Fruit fly (Drosophila melanogaster): ENCODE data around the gene dls.
A peak's percentile ranks its signal among the peaks of the same experiment; 100 is the strongest.

dls gene

DNA sequence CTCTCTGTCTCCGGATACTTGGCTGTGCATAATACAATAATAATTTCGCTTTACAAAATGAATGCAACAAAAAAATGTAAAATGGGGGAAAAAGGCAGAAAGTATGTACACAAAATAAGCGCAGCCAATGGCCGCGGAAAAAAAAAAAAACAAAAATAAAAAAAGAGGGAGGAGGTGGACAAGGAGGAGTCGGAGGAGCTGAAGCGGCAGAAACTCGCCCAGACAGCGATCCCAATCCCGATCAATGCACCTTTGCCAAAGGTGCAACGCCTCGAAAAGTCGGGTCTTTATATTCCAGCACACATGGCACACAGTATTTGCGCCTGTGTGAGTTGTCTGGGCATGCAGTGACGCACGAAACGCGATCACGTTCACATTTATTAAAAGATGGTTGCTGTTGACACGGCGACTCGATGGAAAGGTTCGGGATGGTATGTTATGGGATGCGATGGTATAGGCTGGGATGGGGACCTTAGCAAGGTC is 5.6 kb upstream of the dls start (continued):
- TF ChIP-seq lz (GFP tag; optimal IDR thresholded peaks at IDR 0.05) (peak; percentile 26), cyc (GFP tag; optimal IDR thresholded peaks at IDR 0.05) (peak; percentile 1), CG6163 (GFP tag; IDR thresholded peaks at IDR 0.05) (peak; percentile 52), CG34406 (GFP tag; optimal IDR thresholded peaks at IDR 0.05) (peak; percentile 31), CG8119 (GFP tag; IDR thresholded peaks at IDR 0.05) (no peak; the same call in 2 of the 3 replicates), fd59A (GFP tag; optimal IDR thresholded peaks at IDR 0.05) (no peak), CG15336 (GFP tag; IDR thresholded peaks at IDR 0.05) (no peak), spab (GFP tag; optimal IDR thresholded peaks at IDR 0.05) (peak; percentile 57), CG6792 (GFP tag; optimal IDR thresholded peaks at IDR 0.05) (peak; percentile 48), CG32006 (GFP tag; optimal IDR thresholded peaks at IDR 0.05) (no peak), Eip78C (GFP tag) (peak; percentile 93), acj6 (GFP tag; optimal IDR thresholded peaks at IDR 0.05) (peak; percentile 7), Ets96B (tag; optimal IDR thresholded peaks at IDR 0.05) (no peak), CG9139 (GFP tag; optimal IDR thresholded peaks at IDR 0.05) (peak; percentile 41), Lpt (GFP tag; optimal IDR thresholded peaks at IDR 0.05) (peak; percentile 68), CG7368 (GFP tag; optimal IDR thresholded peaks at IDR 0.05) (peak; percentile 29), vri (GFP tag; optimal IDR thresholded peaks at IDR 0.05) (peak; percentile 88), Sox102F (GFP tag; optimal IDR thresholded peaks at IDR 0.05) (peak; percentile 74), net (GFP tag; optimal IDR thresholded peaks at IDR 0.05) (peak; percentile 32), CG11762 (GFP tag; optimal IDR thresholded peaks at IDR 0.05; ENCODE audit: insufficient read depth) (no peak)

DNA sequence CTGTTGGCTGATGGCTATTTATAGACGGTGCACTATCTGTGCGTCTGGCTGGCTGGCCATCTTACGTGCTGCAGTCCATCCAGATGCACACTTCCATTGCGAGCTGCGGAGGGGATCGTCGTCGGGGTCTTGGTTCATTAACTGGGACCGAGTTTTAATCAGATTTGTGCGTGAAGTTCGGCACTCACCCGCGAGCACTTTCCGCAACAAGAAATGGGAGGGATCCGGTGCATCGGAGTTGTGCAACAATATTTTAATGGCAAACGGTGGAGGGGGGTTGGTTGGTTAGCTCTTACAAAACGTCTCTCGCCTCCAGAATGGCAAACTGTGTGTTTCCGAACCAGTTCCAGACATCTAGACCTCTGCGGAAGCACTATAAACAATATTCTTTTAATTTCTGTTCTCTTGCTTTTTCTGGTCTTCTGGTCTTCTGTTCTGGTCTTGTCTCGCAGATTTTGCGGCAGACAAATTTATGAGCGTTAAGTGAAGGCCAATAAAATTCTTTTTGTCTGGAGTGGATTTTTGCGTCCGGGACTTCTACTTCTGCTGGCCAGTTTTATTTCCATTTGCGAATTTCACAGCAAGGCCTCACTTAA is 4.4 kb upstream of the dls start:
- peak; percentile 14 for TF ChIP-seq Eip75B (GFP tag; optimal IDR thresholded peaks at IDR 0.05)
- no peak for TF ChIP-seq fd59A (GFP tag; optimal IDR thresholded peaks at IDR 0.05)
- peak; percentile 35 for TF ChIP-seq CG6854 (GFP tag; optimal IDR thresholded peaks at IDR 0.05)
- 0 out of 3 replicates have a peak, but pooled peaks have one; percentile 41 for TF ChIP-seq CG6163 (GFP tag; IDR thresholded peaks at IDR 0.05)
- TF ChIP-seq CG1621 (tag; optimal IDR thresholded peaks at IDR 0.05), result peak; percentile 56
- peak; percentile 23 for TF ChIP-seq net (GFP tag; optimal IDR thresholded peaks at IDR 0.05)
- TF ChIP-seq Sox15 (GFP tag; optimal IDR thresholded peaks at IDR 0.05), result no peak
- TF ChIP-seq vri (GFP tag; optimal IDR thresholded peaks at IDR 0.05), result peak; percentile 47
- TF ChIP-seq cyc (GFP tag; optimal IDR thresholded peaks at IDR 0.05), result no peak
- TF ChIP-seq CG3032 (tag; optimal IDR thresholded peaks at IDR 0.05), result no peak
- TF ChIP-seq Eip78C (GFP tag), result peak; percentile 76
- peak; percentile 83 for TF ChIP-seq dsx (GFP tag; optimal IDR thresholded peaks at IDR 0.05; ENCODE audit: poor library complexity, severe bottlenecking)
- no peak for TF ChIP-seq CG11902 (GFP tag; optimal IDR thresholded peaks at IDR 0.05)
- TF ChIP-seq ss (GFP tag; optimal IDR thresholded peaks at IDR 0.05), result peak; percentile 39 to 91
- peak; percentile 32 for TF ChIP-seq CG9139 (GFP tag; optimal IDR thresholded peaks at IDR 0.05)
- TF ChIP-seq svp (GFP tag), result peak; percentile 73
- TF ChIP-seq CG10669 (GFP tag; optimal IDR thresholded peaks at IDR 0.05), result peak; percentile 10
- TF ChIP-seq CG10631 (GFP tag; optimal IDR thresholded peaks at IDR 0.05), result no peak
- TF ChIP-seq CG32006 (GFP tag; optimal IDR thresholded peaks at IDR 0.05), result no peak

DNA sequence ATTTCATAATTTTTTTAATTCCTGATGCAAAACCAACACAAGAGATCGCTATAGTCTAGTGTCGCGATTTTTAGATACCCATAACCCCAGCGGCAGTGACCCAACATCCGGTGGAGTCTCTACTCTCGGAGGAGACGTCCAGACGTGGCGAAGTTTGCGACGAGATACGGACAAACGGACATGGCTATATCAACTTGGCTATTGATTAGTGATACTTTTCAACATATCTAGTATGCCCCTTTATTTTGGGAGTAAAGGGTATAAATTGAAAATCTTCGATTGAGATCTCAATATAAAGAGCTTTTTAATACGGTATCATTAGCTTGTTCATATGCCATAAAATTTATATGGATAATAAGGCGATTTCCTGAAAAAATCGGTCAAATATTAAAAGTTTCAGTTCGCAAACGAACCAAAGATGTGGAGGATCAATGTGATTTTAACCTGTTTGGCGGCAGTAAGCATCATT is 3.6 kb upstream of the dls start, which contains the start of gene CG33687:
Gene CG33687, plus strand, starts transcription at position 419 of the 469 bp plus-strand sequence.
- TF ChIP-seq svp (GFP tag) (peak; percentile 56), salr (GFP tag; optimal IDR thresholded peaks at IDR 0.05) (no peak), dsx (GFP tag; optimal IDR thresholded peaks at IDR 0.05; ENCODE audit: poor library complexity, severe bottlenecking) (no peak), CG32006 (GFP tag; optimal IDR thresholded peaks at IDR 0.05) (no peak), Eip78C (GFP tag) (peak; percentile 59), CG11294 (GFP tag; IDR thresholded peaks at IDR 0.05) (no peak)

DNA sequence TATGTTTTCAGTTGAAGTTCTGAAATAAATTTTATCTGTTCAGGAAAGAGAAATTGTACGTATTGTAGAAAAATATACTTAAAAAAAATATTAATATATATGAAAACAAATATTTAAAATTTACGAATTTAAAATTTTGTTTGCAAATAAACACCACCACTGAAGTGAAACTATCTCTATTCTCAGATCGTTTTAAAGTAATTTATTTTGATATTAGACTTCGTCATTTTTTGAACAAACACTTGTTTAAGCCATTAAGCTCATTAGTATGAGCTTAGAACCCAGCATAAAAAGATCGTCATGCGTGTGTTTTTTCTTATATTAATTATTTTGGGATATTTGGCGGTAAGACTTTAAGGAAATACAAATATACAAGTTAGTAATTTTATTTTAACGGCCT is 2.2 kb upstream of the dls start, which contains the start of gene CG33688:
Gene CG33688, plus strand, starts transcription at position 301 of the 400 bp plus-strand sequence.
- TF ChIP-seq Eip75B (GFP tag; optimal IDR thresholded peaks at IDR 0.05) (no peak), esn (GFP tag; optimal IDR thresholded peaks at IDR 0.05) (no peak), CG10669 (GFP tag; optimal IDR thresholded peaks at IDR 0.05) (no peak), Smox (GFP tag; optimal IDR thresholded peaks at IDR 0.05) (no peak), lz (GFP tag; optimal IDR thresholded peaks at IDR 0.05) (no peak), Eip93F (GFP tag; optimal IDR thresholded peaks at IDR 0.05) (no peak), Ets21C (GFP tag; optimal IDR thresholded peaks at IDR 0.05) (no peak), CG16779 (tag; optimal IDR thresholded peaks at IDR 0.05) (no peak), achi (GFP tag; optimal IDR thresholded peaks at IDR 0.05) (no peak)
